Fruit fly (Drosophila melanogaster) whole organism, embryonic: ENCODE results near the gene CG43680.

Source experiments
- CG2678 ChIP-seq: fragments of 200-800 bp; sonication (Bioruptor generic); optimal IDR thresholded peaks from 3 replicates; lab custom pipeline; 2019; ENCODE audit warnings: missing biosample characterization, mild to moderate bottlenecking, missing genetic modification characterization, moderate library complexity
- CG3065 ChIP-seq: fragments of 200-800 bp; sonication (Bioruptor generic); optimal IDR thresholded peaks from 2 replicates; lab custom pipeline; 2016; ENCODE audit warnings: missing biosample characterization, missing genetic modification characterization
- CG4854 ChIP-seq: fragments of 200-800 bp; sonication (Bioruptor generic); optimal IDR thresholded peaks from 2 replicates; lab custom pipeline; 2016; ENCODE audit warnings: missing biosample characterization, missing genetic modification characterization, inconsistent platforms
- CG8089 ChIP-seq: fragments of 200-800 bp; sonication (Bioruptor generic); optimal IDR thresholded peaks from 3 replicates; lab custom pipeline; 2016; ENCODE audit warnings: missing biosample characterization, missing genetic modification characterization
- CG8924 ChIP-seq: fragments of 200-800 bp; optimal IDR thresholded peaks from 3 replicates; lab custom pipeline; 2019; ENCODE audit warnings: missing biosample characterization, mild to moderate bottlenecking, missing genetic modification characterization, moderate library complexity
- CkIIα-i1 ChIP-seq: fragments of 200-800 bp; sonication (Bioruptor generic); IDR thresholded peaks from 2 replicates; pipeline ENCODE4 v1.3.6; 2022; ENCODE audit warnings: missing biosample characterization, missing genetic modification characterization
- HmgD ChIP-seq: fragments of 200-800 bp; sonication (Bioruptor generic); optimal IDR thresholded peaks from 3 replicates; lab custom pipeline; 2016; ENCODE audit warnings: missing biosample characterization, missing genetic modification characterization
- Lim3 ChIP-seq: fragments of 200-800 bp; sonication (Bioruptor generic); IDR thresholded peaks from 2 replicates; pipeline ENCODE4 v1.3.6; 2022; ENCODE audit warnings: missing biosample characterization, missing genetic modification characterization
- ara ChIP-seq: fragments of 200-800 bp; sonication (Bioruptor generic); IDR thresholded peaks from 2 replicates; pipeline ENCODE4 v1.3.6; 2022; ENCODE audit warnings: missing biosample characterization, missing genetic modification characterization
- her ChIP-seq: fragments of 200-800 bp; sonication (Bioruptor generic); optimal IDR thresholded peaks from 2 replicates; lab custom pipeline; 2016; ENCODE audit warnings: missing biosample characterization, missing genetic modification characterization

DNA sequence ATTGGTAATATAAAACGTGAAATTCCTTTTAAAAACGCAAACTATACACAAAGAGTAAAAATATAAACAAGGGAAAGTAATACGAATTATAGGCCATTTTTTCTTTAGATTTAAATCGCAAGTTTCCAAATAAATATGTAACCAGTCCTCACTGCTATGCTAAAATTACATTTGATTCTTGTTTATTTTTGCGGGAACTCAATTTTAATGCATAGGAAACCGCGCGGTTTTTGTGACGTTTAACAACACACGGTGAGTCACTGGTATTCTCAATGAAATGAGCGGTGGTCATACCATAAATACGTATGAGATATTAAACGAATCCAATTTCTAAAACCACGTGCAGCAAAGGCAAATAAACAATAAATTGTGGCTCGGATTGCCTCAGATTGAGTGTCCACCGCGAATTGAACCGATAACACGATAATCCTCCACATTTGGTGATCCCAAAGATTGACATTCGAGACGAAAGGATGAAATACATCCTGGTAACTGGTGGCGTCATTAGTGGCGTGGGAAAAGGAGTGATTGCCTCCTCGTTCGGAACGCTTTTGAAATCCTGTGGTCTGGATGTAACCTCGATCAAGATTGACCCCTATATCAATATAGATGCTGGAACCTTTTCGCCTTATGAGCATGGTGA, 44.8 kb upstream of the CG43680 start, which contains the start of gene Ctps:
- TF ChIP-seq CG3065 (GFP tag; lab: Kevin White, UChicago) = no peak
- TF ChIP-seq CG4854 = no peak
- TF ChIP-seq ara (GFP tag; lab: Robert Waterston, UW) = no peak
- TF ChIP-seq Lim3 = no peak
- TF ChIP-seq HmgD = no peak
- TF ChIP-seq CG8924 (tag; lab: Kevin White, UChicago) = no peak
- TF ChIP-seq her (GFP tag; lab: Kevin White, UChicago) = peak; percentile 50
- TF ChIP-seq CG2678 = no peak
- no peak for TF ChIP-seq CG8089 (GFP tag; lab: Kevin White, UChicago)
- TF ChIP-seq CkIIα-i1 = no peak
